Worm (Caenorhabditis elegans): ENCODE results near the gene Y62H9A.14.

ce11 chrX:11925243-11925642 is 4.2 kb downstream of the Y62H9A.14 start:
- TF ChIP-seq mxl-1 (tag; optimal IDR thresholded peaks at IDR 0.05) (no peak), ztf-22 (GFP tag; optimal IDR thresholded peaks at IDR 0.05) (no peak), F37B4.10 (GFP tag; IDR thresholded peaks at IDR 0.05) (no peak), gei-17 (GFP tag; optimal IDR thresholded peaks at IDR 0.05) (no peak), rpc-1 (optimal IDR thresholded peaks at IDR 0.05) (no peak), rpc-1 (tag; optimal IDR thresholded peaks at IDR 0.05) (no peak)

All from whole organism, young adult.